Fruit fly (Drosophila melanogaster) whole organism, wandering third instar larva: Measurements from ENCODE around the gene ClpP.

Experiments used
- fru ChIP-seq: fragments of 200-800 bp; sonication (Bioruptor generic); optimal IDR thresholded peaks from 3 replicates; lab custom pipeline; 2016; ENCODE audit warnings: missing biosample characterization, mild to moderate bottlenecking, missing genetic modification characterization
- rgr ChIP-seq: fragments of 200-800 bp; sonication (Bioruptor generic); optimal IDR thresholded peaks from 3 replicates; lab custom pipeline; 2016; ENCODE audit warnings: missing biosample characterization, mild to moderate bottlenecking, missing genetic modification characterization
- sv ChIP-seq: fragments of 200-800 bp; sonication (Bioruptor generic); optimal IDR thresholded peaks from 3 replicates; lab custom pipeline; 2016; ENCODE audit warnings: missing biosample characterization, missing genetic modification characterization

- no peak for TF ChIP-seq rgr (GFP tag; lab: Kevin White, UChicago)
- TF ChIP-seq fru (GFP tag; lab: Kevin White, UChicago) = no peak
- no peak for TF ChIP-seq sv
Observed at dm6 chr2L:10396488-10396824, 39.9 kb downstream of the ClpP start, which contains the start of gene Cnot4.
